Worm (Caenorhabditis elegans) whole organism, L4 larva: ENCODE results near the gene C38C3.6.

Experiments
- jun-1 ChIP-seq: fragments of 150-350 bp; optimal IDR thresholded peaks from 2 replicates; lab custom pipeline; 2014; ENCODE audit warnings: missing biosample characterization, missing genetic modification reagents, missing genetic modification characterization
- lin-15B ChIP-seq: fragments of 150-350 bp; sonication (generic microtip); optimal IDR thresholded peaks from 3 replicates; lab custom pipeline; 2014; ENCODE audit warnings: missing biosample characterization, missing genetic modification characterization
- nhr-11 ChIP-seq: fragments of 150-350 bp; optimal IDR thresholded peaks from 2 replicates; lab custom pipeline; 2014; ENCODE audit warnings: missing biosample characterization, missing genetic modification characterization
- set-16 ChIP-seq: fragments of 200-800 bp; sonication (Bioruptor generic); IDR thresholded peaks from 2 replicates; pipeline ENCODE4 v1.3.6; 2022; ENCODE audit warnings: missing genetic modification reagents, missing genetic modification characterization, missing compliant biosample characterization

- TF ChIP-seq lin-15B (tag; lab: Kevin White, UChicago) (no peak), set-16 (no peak), nhr-11 (tag; lab: Kevin White, UChicago) (no peak), jun-1 (tag; lab: Kevin White, UChicago) (no peak)
These were observed 31.3 kb downstream of the C38C3.6 start, which contains the start of gene hacd-1 for ce11 chrV:1460069-1460468.
